Worm (Caenorhabditis elegans) whole organism, young adult: ENCODE measurements around the gene arrd-10.

Experiments used
- C17E4.6 ChIP-seq: fragments of 200-800 bp; sonication (Bioruptor generic); IDR thresholded peaks from 2 replicates; pipeline ENCODE4 v1.3.6; 2022; ENCODE audit warnings: missing genetic modification reagents, missing genetic modification characterization, missing compliant biosample characterization
- F10E7.11 ChIP-seq: sonication (generic microtip); optimal IDR thresholded peaks from 2 replicates; lab custom pipeline; 2017; ENCODE audit warnings: mild to moderate bottlenecking, missing genetic modification characterization, moderate library complexity, missing compliant biosample characterization
- F22D6.2 ChIP-seq: sonication (generic microtip); optimal IDR thresholded peaks from 2 replicates; lab custom pipeline; 2016; ENCODE audit warnings: mild to moderate bottlenecking, missing genetic modification characterization, missing compliant biosample characterization
- F23B12.7 ChIP-seq: sonication (generic microtip); optimal IDR thresholded peaks from 2 replicates; lab custom pipeline; 2017; ENCODE audit warnings: missing genetic modification characterization, mild to moderate bottlenecking, missing compliant biosample characterization, antibody characterized with exemption, moderate library complexity; ENCODE audit not compliant: insufficient read depth
- F33H1.4 ChIP-seq: fragments of 200-800 bp; sonication (Bioruptor generic); IDR thresholded peaks from 2 replicates; pipeline ENCODE4 v1.3.6; 2022; ENCODE audit warnings: missing genetic modification reagents, missing genetic modification characterization, missing compliant biosample characterization
- F37B4.10 ChIP-seq: fragments of 200-800 bp; sonication (Bioruptor generic); IDR thresholded peaks from 2 replicates; pipeline ENCODE4 v1.3.6; 2022; ENCODE audit warnings: missing genetic modification characterization, missing compliant biosample characterization
- K11D2.4 ChIP-seq: fragments of 200-800 bp; sonication (Bioruptor generic); IDR thresholded peaks from 2 replicates; pipeline ENCODE4 v1.3.6; 2022; ENCODE audit warnings: missing genetic modification reagents, missing genetic modification characterization, missing compliant biosample characterization
- K12H6.12 ChIP-seq: fragments of 200-800 bp; sonication (Bioruptor generic); optimal IDR thresholded peaks from 2 replicates; lab custom pipeline; 2018; ENCODE audit warnings: mild to moderate bottlenecking, missing genetic modification characterization, missing compliant biosample characterization
- T07F8.4 ChIP-seq: sonication (generic microtip); optimal IDR thresholded peaks from 2 replicates; lab custom pipeline; 2016; ENCODE audit warnings: mild to moderate bottlenecking, missing genetic modification characterization, moderate library complexity, missing compliant biosample characterization
- Y56A3A.18 ChIP-seq: fragments of 200-800 bp; sonication (Bioruptor generic); IDR thresholded peaks from 2 replicates; pipeline ENCODE4 v1.3.6; 2022; ENCODE audit warnings: missing genetic modification reagents, missing genetic modification characterization, missing compliant biosample characterization
- ZK185.1 ChIP-seq: sonication (generic microtip); optimal IDR thresholded peaks from 2 replicates; lab custom pipeline; 2016; ENCODE audit warnings: mild to moderate bottlenecking, missing genetic modification characterization, missing compliant biosample characterization; ENCODE audit not compliant: poor library complexity, severe bottlenecking
- akir-1 ChIP-seq: fragments of 200-800 bp; sonication (Bioruptor generic); optimal IDR thresholded peaks from 2 replicates; lab custom pipeline; 2018; ENCODE audit warnings: mild to moderate bottlenecking, missing genetic modification characterization, moderate library complexity, missing compliant biosample characterization
- attf-3 ChIP-seq: fragments of 200-800 bp; sonication (Bioruptor generic); conservative IDR thresholded peaks from 2 replicates; pipeline ENCODE4 v1.3.6; 2022; ENCODE audit warnings: missing genetic modification reagents, missing genetic modification characterization, missing compliant biosample characterization
- cebp-1 ChIP-seq, 2 experiments: fragments of 200-800 bp in 1 of 2; sonication (Bioruptor generic) in 1 of 2; sonication (generic microtip) in 1 of 2; IDR thresholded peaks in 1 of 2; optimal IDR thresholded peaks in 1 of 2; 2 replicates each; pipeline versions ENCODE4 v1.3.6 to Lab custom; 2017 to 2022; ENCODE audit warnings: missing compliant biosample characterization in 2 of 2, missing genetic modification characterization in 2 of 2, mild to moderate bottlenecking in 1 of 2, missing genetic modification reagents in 1 of 2, moderate library complexity in 1 of 2
- cebp-2 ChIP-seq: fragments of 200-800 bp; sonication (Bioruptor generic); IDR thresholded peaks from 2 replicates; pipeline ENCODE4 v1.3.6; 2022; ENCODE audit warnings: missing genetic modification characterization, missing compliant biosample characterization
- ceh-27 ChIP-seq: fragments of 200-800 bp; sonication (Bioruptor generic); optimal IDR thresholded peaks from 2 replicates; lab custom pipeline; 2018; ENCODE audit warnings: mild to moderate bottlenecking, missing genetic modification characterization, moderate library complexity, missing compliant biosample characterization
- ceh-58 ChIP-seq: fragments of 200-800 bp; sonication (Bioruptor generic); IDR thresholded peaks from 2 replicates; pipeline ENCODE4 v1.3.6; 2022; ENCODE audit warnings: missing genetic modification characterization, missing compliant biosample characterization
- ceh-91 ChIP-seq: fragments of 200-800 bp; sonication (Bioruptor generic); IDR thresholded peaks from 2 replicates; pipeline ENCODE4 v1.3.6; 2022; ENCODE audit warnings: missing genetic modification reagents, missing genetic modification characterization, missing compliant biosample characterization
- dpff-1 ChIP-seq: sonication (generic microtip); optimal IDR thresholded peaks from 2 replicates; lab custom pipeline; 2017; ENCODE audit warnings: mild to moderate bottlenecking, missing genetic modification characterization, missing compliant biosample characterization
- egl-44 ChIP-seq: fragments of 200-800 bp; sonication (Bioruptor generic); IDR thresholded peaks from 2 replicates; pipeline ENCODE4 v1.3.6; 2022; ENCODE audit warnings: missing genetic modification reagents, missing genetic modification characterization, missing compliant biosample characterization
- ekl-4 ChIP-seq: fragments of 200-800 bp; sonication (Bioruptor generic); IDR thresholded peaks from 2 replicates; pipeline ENCODE4 v1.3.6; 2022; ENCODE audit warnings: missing genetic modification reagents, missing genetic modification characterization, missing compliant biosample characterization
- fkh-3 ChIP-seq: sonication (generic microtip); optimal IDR thresholded peaks from 2 replicates; lab custom pipeline; 2016; ENCODE audit warnings: mild to moderate bottlenecking, missing genetic modification characterization, missing compliant biosample characterization
- gei-17 ChIP-seq: fragments of 200-800 bp; sonication (Bioruptor generic); optimal IDR thresholded peaks from 2 replicates; lab custom pipeline; 2018; ENCODE audit warnings: mild to moderate bottlenecking, missing genetic modification characterization, missing compliant biosample characterization
- him-1 ChIP-seq: sonication (generic microtip); optimal IDR thresholded peaks from 2 replicates; lab custom pipeline; 2016; ENCODE audit warnings: missing genotype, missing genetic modification reagents, missing genetic modification characterization, missing compliant biosample characterization
- hlh-12 ChIP-seq: sonication (generic microtip); optimal IDR thresholded peaks from 2 replicates; lab custom pipeline; 2016; ENCODE audit warnings: missing genetic modification characterization, missing compliant biosample characterization
- hlh-26 ChIP-seq: fragments of 200-800 bp; sonication (Bioruptor generic); conservative IDR thresholded peaks from 2 replicates; pipeline ENCODE4 v1.3.6; 2022; ENCODE audit warnings: missing genetic modification reagents, missing genetic modification characterization, missing compliant biosample characterization
- hmg-1.2 ChIP-seq: fragments of 200-800 bp; sonication (Bioruptor generic); IDR thresholded peaks from 2 replicates; pipeline ENCODE4 v1.3.6; 2022; ENCODE audit warnings: missing genetic modification reagents, missing genetic modification characterization, missing compliant biosample characterization
- hmg-20 ChIP-seq: fragments of 200-800 bp; sonication (Bioruptor generic); IDR thresholded peaks from 2 replicates; pipeline ENCODE4 v1.3.6; 2022; ENCODE audit warnings: missing genetic modification reagents, missing genetic modification characterization, missing compliant biosample characterization
- hsf-1 ChIP-seq: fragments of 200-800 bp; sonication (Bioruptor generic); IDR thresholded peaks from 2 replicates; pipeline ENCODE4 v1.3.6; 2022; ENCODE audit warnings: missing genetic modification reagents, missing genetic modification characterization, missing compliant biosample characterization
- lin-26 ChIP-seq: fragments of 200-800 bp; sonication (Bioruptor generic); IDR thresholded peaks from 2 replicates; pipeline ENCODE4 v1.3.6; 2022; ENCODE audit warnings: missing genetic modification reagents, missing genetic modification characterization, missing compliant biosample characterization
- lin-54 ChIP-seq: fragments of 200-800 bp; sonication (Bioruptor generic); optimal IDR thresholded peaks from 2 replicates; lab custom pipeline; 2018; ENCODE audit warnings: mild to moderate bottlenecking, missing genetic modification characterization, missing compliant biosample characterization
- madf-3 ChIP-seq: fragments of 200-800 bp; sonication (Bioruptor generic); IDR thresholded peaks from 2 replicates; pipeline ENCODE4 v1.3.6; 2022; ENCODE audit warnings: missing genetic modification reagents, missing genetic modification characterization, missing compliant biosample characterization
- madf-6 ChIP-seq: fragments of 200-800 bp; sonication (Bioruptor generic); IDR thresholded peaks from 2 replicates; pipeline ENCODE4 v1.3.6; 2022; ENCODE audit warnings: missing genetic modification reagents, missing genetic modification characterization, missing compliant biosample characterization
- mel-28 ChIP-seq: sonication (generic microtip); optimal IDR thresholded peaks from 2 replicates; lab custom pipeline; 2016; ENCODE audit warnings: borderline replicate concordance, mild to moderate bottlenecking, missing genetic modification characterization, missing compliant biosample characterization
- mxl-1 ChIP-seq: sonication (generic microtip); optimal IDR thresholded peaks from 2 replicates; lab custom pipeline; 2016; ENCODE audit warnings: missing genetic modification characterization, missing compliant biosample characterization
- nfyb-1 ChIP-seq: fragments of 200-800 bp; sonication (Bioruptor generic); IDR thresholded peaks from 2 replicates; pipeline ENCODE4 v1.3.6; 2022; ENCODE audit warnings: missing genetic modification reagents, missing genetic modification characterization, missing compliant biosample characterization
- nhr-179 ChIP-seq: sonication (generic microtip); optimal IDR thresholded peaks from 2 replicates; lab custom pipeline; 2016; ENCODE audit warnings: mild to moderate bottlenecking, missing genetic modification characterization, missing compliant biosample characterization
- nhr-80 ChIP-seq: sonication (generic microtip); optimal IDR thresholded peaks from 2 replicates; lab custom pipeline; 2016; ENCODE audit warnings: missing genetic modification characterization, missing compliant biosample characterization
- nhr-90 ChIP-seq: sonication (generic microtip); optimal IDR thresholded peaks from 2 replicates; lab custom pipeline; 2016; ENCODE audit warnings: missing genotype, mild to moderate bottlenecking, missing genetic modification characterization, missing compliant biosample characterization
- snpc-1.3 ChIP-seq: sonication (generic microtip); optimal IDR thresholded peaks from 2 replicates; lab custom pipeline; 2017; ENCODE audit warnings: missing genetic modification characterization, mild to moderate bottlenecking, missing compliant biosample characterization, antibody characterized with exemption, moderate library complexity, missing genotype, missing genetic modification reagents; ENCODE audit not compliant: insufficient read depth
- tbp1 ChIP-seq: fragments of 200-800 bp; sonication (Bioruptor generic); optimal IDR thresholded peaks from 2 replicates; lab custom pipeline; 2018; ENCODE audit warnings: mild to moderate bottlenecking, missing genetic modification characterization, missing compliant biosample characterization
- tbx-9 ChIP-seq: sonication (generic microtip); optimal IDR thresholded peaks from 2 replicates; lab custom pipeline; 2016; ENCODE audit warnings: borderline replicate concordance, missing genetic modification characterization, inconsistent platforms, missing compliant biosample characterization
- tlf-1 ChIP-seq: fragments of 200-800 bp; sonication (Bioruptor generic); optimal IDR thresholded peaks from 2 replicates; lab custom pipeline; 2018; ENCODE audit warnings: mild to moderate bottlenecking, missing genetic modification characterization, missing compliant biosample characterization
- unc-130 ChIP-seq: sonication (generic microtip); optimal IDR thresholded peaks from 2 replicates; lab custom pipeline; 2016; ENCODE audit warnings: missing genetic modification reagents, missing genetic modification characterization, missing compliant biosample characterization
- ztf-22 ChIP-seq: fragments of 200-800 bp; sonication (Bioruptor generic); optimal IDR thresholded peaks from 2 replicates; lab custom pipeline; 2018; ENCODE audit warnings: mild to moderate bottlenecking, missing genetic modification characterization, moderate library complexity, missing compliant biosample characterization
- ztf-3 ChIP-seq: fragments of 200-800 bp; sonication (Bioruptor generic); optimal IDR thresholded peaks from 2 replicates; lab custom pipeline; 2018; ENCODE audit warnings: mild to moderate bottlenecking, missing genetic modification characterization, missing compliant biosample characterization
- ztf-6 ChIP-seq: fragments of 200-800 bp; sonication (Bioruptor generic); IDR thresholded peaks from 2 replicates; pipeline ENCODE4 v1.3.6; 2022; ENCODE audit warnings: missing genetic modification reagents, missing genetic modification characterization, missing compliant biosample characterization

The arrd-10 gene

ce11 chrII:12944587-12945126 is 4.8 kb downstream of the arrd-10 start (continued):
- peak; percentile 90 for TF ChIP-seq mxl-1 (tag; lab: Kevin White, UChicago)
- TF ChIP-seq him-1 = peak; percentile 95
- TF ChIP-seq hmg-1.2 (GFP tag; lab: Robert Waterston, UW) = peak; percentile 99
- peak; percentile 83 for TF ChIP-seq tbp1 (GFP tag; lab: Kevin White, UChicago)
- peak; percentile 86 for TF ChIP-seq F33H1.4 (GFP tag; lab: Robert Waterston, UW)
- TF ChIP-seq F22D6.2 (tag; lab: Kevin White, UChicago) = peak; percentile 86
- TF ChIP-seq hlh-26 = 0 out of 2 replicates have a peak, but pooled peaks have one; percentile 72
- TF ChIP-seq T07F8.4 (tag; lab: Kevin White, UChicago) = peak; percentile 87
- peak; percentile 95 for TF ChIP-seq tlf-1 (GFP tag; lab: Kevin White, UChicago)
- TF ChIP-seq hmg-20 (GFP tag; lab: Robert Waterston, UW) = peak; percentile 87
- peak; percentile 82; the same call in 1 of the 2 replicates for TF ChIP-seq attf-3
- peak; percentile 96 for TF ChIP-seq snpc-1.3
- peak; percentile 85 for TF ChIP-seq C17E4.6 (GFP tag; lab: Robert Waterston, UW)
- TF ChIP-seq hsf-1 (GFP tag; lab: Robert Waterston, UW) = peak; percentile 96
- peak; percentile 98 for TF ChIP-seq F10E7.11
- TF ChIP-seq F37B4.10 (GFP tag; lab: Robert Waterston, UW) = peak; percentile 90; the same call in 1 of the 2 replicates
- peak; percentile 95 for TF ChIP-seq F23B12.7 (tag; lab: Kevin White, UChicago)
- TF ChIP-seq ceh-58 = 0 out of 2 replicates have a peak, but pooled peaks have one; percentile 26
- peak; percentile 92 for TF ChIP-seq fkh-3
- TF ChIP-seq hlh-12 (tag; lab: Kevin White, UChicago) = peak; percentile 24
- TF ChIP-seq ceh-27 (GFP tag; lab: Kevin White, UChicago) = peak; percentile 86
- TF ChIP-seq lin-26 (GFP tag; lab: Robert Waterston, UW) = peak; percentile 96
- TF ChIP-seq dpff-1 (tag; lab: Kevin White, UChicago) = peak; percentile 95
- TF ChIP-seq madf-3 = peak; percentile 68
- peak; percentile 77 for TF ChIP-seq ceh-91 (GFP tag; lab: Robert Waterston, UW)
- TF ChIP-seq lin-54 (GFP tag; lab: Kevin White, UChicago) = peak; percentile 89
- TF ChIP-seq K12H6.12 (tag; lab: Kevin White, UChicago) = peak; percentile 89
- peak; percentile 83 for TF ChIP-seq ztf-3 (GFP tag; lab: Kevin White, UChicago)
- peak; percentile 97 for TF ChIP-seq nfyb-1 (GFP tag; lab: Robert Waterston, UW)
- TF ChIP-seq mel-28 (tag; lab: Kevin White, UChicago) = peak; percentile 92
- peak; percentile 93 for TF ChIP-seq madf-6 (GFP tag; lab: Robert Waterston, UW)
- peak; percentile 56; the same call in 1 of the 2 replicates for TF ChIP-seq ztf-6 (GFP tag; lab: Robert Waterston, UW)
- TF ChIP-seq ZK185.1 (tag; lab: Kevin White, UChicago) = peak; percentile 91
- peak; percentile 97 for TF ChIP-seq ekl-4
- peak; percentile 90 for TF ChIP-seq K11D2.4 (GFP tag; lab: Robert Waterston, UW)
- TF ChIP-seq akir-1 (GFP tag; lab: Kevin White, UChicago) = peak; percentile 69
- peak; percentile 97 for TF ChIP-seq Y56A3A.18
- peak; percentile 95 for TF ChIP-seq egl-44 (GFP tag; lab: Robert Waterston, UW)
- no peak; the same call in none of the 2 replicates for TF ChIP-seq cebp-1 (GFP tag; IDR thresholded peaks at IDR 0.05; lab: Robert Waterston, UW)
- peak; percentile 93 for TF ChIP-seq cebp-1 (tag; optimal IDR thresholded peaks at IDR 0.05; lab: Kevin White, UChicago)
- peak; percentile 54; the same call in 1 of the 2 replicates for TF ChIP-seq cebp-2 (GFP tag; lab: Robert Waterston, UW)
- TF ChIP-seq ztf-22 (GFP tag; lab: Kevin White, UChicago) = peak; percentile 92
- TF ChIP-seq gei-17 (GFP tag; lab: Kevin White, UChicago) = peak; percentile 94
- peak; percentile 92 for TF ChIP-seq unc-130 (GFP tag; lab: Kevin White, UChicago)
- peak; percentile 76 for TF ChIP-seq tbx-9 (tag; lab: Kevin White, UChicago)
- peak; percentile 40 for TF ChIP-seq nhr-179 (tag; lab: Kevin White, UChicago)
- peak; percentile 66 for TF ChIP-seq nhr-80 (tag; lab: Kevin White, UChicago)
- TF ChIP-seq nhr-90 (tag; lab: Kevin White, UChicago) = peak; percentile 93
